Worm (Caenorhabditis elegans) whole organism, L2 larva: ENCODE measurements around the gene fbxb-83.

Source experiments
- C34F6.9 ChIP-seq: fragments of 150-350 bp; optimal IDR thresholded peaks from 2 replicates; lab custom pipeline; 2014; ENCODE audit warnings: missing biosample characterization, missing genetic modification characterization
- F13H6.1 ChIP-seq: sonication (generic microtip); optimal IDR thresholded peaks from 2 replicates; lab custom pipeline; 2016; ENCODE audit warnings: missing genetic modification characterization, missing compliant biosample characterization
- Y55F3AM.14 ChIP-seq: fragments of 200-800 bp; sonication (Bioruptor generic); optimal IDR thresholded peaks from 2 replicates; lab custom pipeline; 2018; ENCODE audit warnings: mild to moderate bottlenecking, missing genetic modification characterization, missing compliant biosample characterization
- ZK546.5 ChIP-seq: sonication (generic microtip); optimal IDR thresholded peaks from 2 replicates; lab custom pipeline; 2017; ENCODE audit warnings: missing biosample characterization, missing genetic modification characterization
- alr-1 ChIP-seq: fragments of 150-350 bp; optimal IDR thresholded peaks from 2 replicates; lab custom pipeline; 2014; ENCODE audit warnings: missing biosample characterization, missing genetic modification characterization
- blmp-1 ChIP-seq: sonication (generic microtip); optimal IDR thresholded peaks from 2 replicates; lab custom pipeline; 2017; ENCODE audit warnings: missing genetic modification characterization, mild to moderate bottlenecking, missing compliant biosample characterization, antibody characterized with exemption, moderate library complexity; ENCODE audit not compliant: insufficient read depth
- ceh-16 ChIP-seq: fragments of 150-350 bp; optimal IDR thresholded peaks from 2 replicates; lab custom pipeline; 2014; ENCODE audit warnings: missing biosample characterization, missing genetic modification characterization
- crh-2 ChIP-seq: sonication (generic microtip); optimal IDR thresholded peaks from 2 replicates; lab custom pipeline; 2017; ENCODE audit warnings: missing biosample characterization, missing genetic modification characterization
- dmd-4 ChIP-seq: sonication (generic microtip); optimal IDR thresholded peaks from 2 replicates; lab custom pipeline; 2017; ENCODE audit warnings: missing biosample characterization, missing genetic modification characterization
- egl-27 ChIP-seq: sonication (generic microtip); optimal IDR thresholded peaks from 3 replicates; lab custom pipeline; 2017; ENCODE audit warnings: missing biosample characterization, missing genetic modification reagents, missing genetic modification characterization
- elt-3 ChIP-seq: sonication (generic microtip); optimal IDR thresholded peaks from 2 replicates; lab custom pipeline; 2017; ENCODE audit warnings: missing biosample characterization, missing genetic modification characterization
- fos-1 ChIP-seq: fragments of 150-350 bp; optimal IDR thresholded peaks from 2 replicates; lab custom pipeline; 2014; ENCODE audit warnings: missing biosample characterization, missing genetic modification characterization
- lin-11 ChIP-seq: fragments of 150-350 bp; sonication (generic microtip); optimal IDR thresholded peaks from 2 replicates; lab custom pipeline; 2014; ENCODE audit warnings: missing biosample characterization, missing genetic modification characterization, inconsistent platforms, mixed read lengths
- lin-13 ChIP-seq: fragments of 150-350 bp; optimal IDR thresholded peaks from 2 replicates; lab custom pipeline; 2014; ENCODE audit warnings: missing biosample characterization, missing genetic modification reagents, missing genetic modification characterization
- lin-39 ChIP-seq: fragments of 150-350 bp; optimal IDR thresholded peaks from 2 replicates; lab custom pipeline; 2014; ENCODE audit warnings: missing biosample characterization, missing genetic modification reagents, missing genetic modification characterization
- lsy-2 ChIP-seq, 2 experiments: fragments of 150-350 bp in 1 of 2; sonication (generic microtip) in 1 of 2; optimal IDR thresholded peaks; 2 replicates each; lab custom pipeline; 2014 to 2017; ENCODE audit warnings: missing biosample characterization in 2 of 2, missing genetic modification characterization in 2 of 2
- mab-5 ChIP-seq: fragments of 150-350 bp; optimal IDR thresholded peaks from 2 replicates; lab custom pipeline; 2014; ENCODE audit warnings: missing biosample characterization, missing genetic modification characterization
- mdl-1 ChIP-seq, 2 experiments: fragments of 150-350 bp in 1 of 2; sonication (generic microtip) in 1 of 2; optimal IDR thresholded peaks; 2 replicates each; lab custom pipeline; 2017; ENCODE audit warnings: missing biosample characterization in 2 of 2, missing genetic modification characterization in 2 of 2
- nhr-10 ChIP-seq: sonication (generic microtip); optimal IDR thresholded peaks from 2 replicates; lab custom pipeline; 2017; ENCODE audit warnings: missing biosample characterization, missing genetic modification characterization
- nhr-12 ChIP-seq: fragments of 150-350 bp; optimal IDR thresholded peaks from 2 replicates; lab custom pipeline; 2014; ENCODE audit warnings: missing biosample characterization, missing genetic modification characterization
- nhr-129 ChIP-seq: fragments of 150-350 bp; optimal IDR thresholded peaks from 2 replicates; lab custom pipeline; 2014; ENCODE audit warnings: missing biosample characterization, missing genetic modification characterization
- nhr-21 ChIP-seq: fragments of 150-350 bp; optimal IDR thresholded peaks from 2 replicates; lab custom pipeline; 2014; ENCODE audit warnings: missing biosample characterization, missing genetic modification characterization
- nhr-237 ChIP-seq: fragments of 150-350 bp; optimal IDR thresholded peaks from 2 replicates; lab custom pipeline; 2014; ENCODE audit warnings: missing biosample characterization, missing genetic modification characterization
- nhr-25 ChIP-seq: fragments of 150-350 bp; sonication (generic microtip); optimal IDR thresholded peaks from 3 replicates; lab custom pipeline; 2014; ENCODE audit warnings: missing biosample characterization, missing genetic modification characterization
- nhr-6 ChIP-seq: fragments of 150-350 bp; optimal IDR thresholded peaks from 2 replicates; lab custom pipeline; 2014; ENCODE audit warnings: missing biosample characterization, missing genetic modification characterization
- nhr-77 ChIP-seq: fragments of 150-350 bp; optimal IDR thresholded peaks from 2 replicates; lab custom pipeline; 2014; ENCODE audit warnings: missing biosample characterization, missing genetic modification characterization
- peb-1 ChIP-seq: fragments of 150-350 bp; optimal IDR thresholded peaks from 2 replicates; lab custom pipeline; 2014; ENCODE audit warnings: missing biosample characterization, missing genetic modification characterization
- sma-9 ChIP-seq, 2 experiments: fragments of 150-350 bp in 1 of 2; sonication (generic microtip) in 1 of 2; optimal IDR thresholded peaks; 2 replicates each; lab custom pipeline; 2014 to 2016; ENCODE audit warnings: missing genetic modification characterization in 2 of 2, mild to moderate bottlenecking in 1 of 2, missing biosample characterization in 1 of 2, missing compliant biosample characterization in 1 of 2, missing genetic modification reagents in 1 of 2, moderate library complexity in 1 of 2
- snpc-4 ChIP-seq: fragments of 150-350 bp; optimal IDR thresholded peaks from 2 replicates; lab custom pipeline; 2014; ENCODE audit warnings: missing biosample characterization, missing genetic modification characterization
- unc-39 ChIP-seq: fragments of 150-350 bp; optimal IDR thresholded peaks from 2 replicates; lab custom pipeline; 2014; ENCODE audit warnings: missing biosample characterization, missing genetic modification characterization
- unc-55 ChIP-seq: fragments of 150-350 bp; sonication (generic microtip); optimal IDR thresholded peaks from 3 replicates; lab custom pipeline; 2014; ENCODE audit warnings: missing biosample characterization, missing genetic modification reagents, missing genetic modification characterization
- unc-62 ChIP-seq: fragments of 150-350 bp; optimal IDR thresholded peaks from 2 replicates; lab custom pipeline; 2014; ENCODE audit warnings: missing biosample characterization, missing genetic modification reagents, missing genetic modification characterization
- zag-1 ChIP-seq: fragments of 150-350 bp; optimal IDR thresholded peaks from 2 replicates; lab custom pipeline; 2014; ENCODE audit warnings: missing biosample characterization, missing genetic modification characterization
- ztf-1 ChIP-seq: fragments of 200-800 bp; sonication (Bioruptor generic); conservative IDR thresholded peaks from 2 replicates; pipeline ENCODE4 v1.3.6; 2022; ENCODE audit warnings: missing genetic modification characterization, missing compliant biosample characterization
- ztf-11 ChIP-seq: sonication (generic microtip); optimal IDR thresholded peaks from 2 replicates; lab custom pipeline; 2017; ENCODE audit warnings: missing biosample characterization, missing genetic modification characterization

Gene fbxb-83

DNA sequence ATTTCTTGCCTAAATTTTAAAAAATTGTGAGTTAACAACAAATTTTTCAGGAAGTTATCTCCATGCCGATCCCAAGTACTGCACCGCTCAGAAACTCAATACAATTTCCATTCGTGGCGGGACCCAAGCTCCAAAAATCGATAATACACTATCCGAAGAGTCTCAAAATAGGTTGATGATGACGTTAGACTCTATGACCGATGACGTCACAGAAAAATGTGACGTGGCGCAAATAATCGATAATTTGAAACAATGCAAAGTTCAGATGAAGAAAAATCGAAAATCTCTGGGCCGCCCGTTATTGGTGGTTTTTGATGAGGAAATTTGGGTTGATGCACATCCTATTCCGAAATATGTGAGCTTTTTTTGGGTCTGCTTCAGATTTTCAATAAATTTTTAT is 39.3 kb upstream of the fbxb-83 start:
- TF ChIP-seq nhr-12 (tag; lab: Kevin White, UChicago): no peak
- TF ChIP-seq nhr-129 (tag; lab: Kevin White, UChicago): no peak
- TF ChIP-seq nhr-237 (tag; lab: Kevin White, UChicago): no peak
- TF ChIP-seq, all 48 proteins: peak for 0

DNA sequence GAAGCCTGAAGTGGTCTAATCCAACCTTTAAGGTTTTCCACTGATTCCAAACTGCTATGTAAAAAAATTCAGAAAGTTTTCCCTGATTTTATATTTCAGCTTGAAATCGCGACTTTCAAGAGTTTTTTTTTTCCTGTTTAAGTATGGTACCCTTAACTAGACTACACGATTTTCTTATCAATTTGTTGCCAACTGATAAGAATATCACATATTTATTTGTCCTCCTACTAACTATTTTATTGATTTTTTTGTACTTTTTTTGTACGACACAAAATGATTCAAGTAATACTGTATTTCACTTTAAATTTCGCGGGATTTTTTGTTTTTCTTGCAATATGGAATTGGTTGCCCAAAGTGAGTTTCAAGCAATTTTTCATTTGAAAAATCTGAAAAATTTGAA is 38.1 kb upstream of the fbxb-83 start:
- TF ChIP-seq dmd-4 (tag; lab: Kevin White, UChicago): no peak
- peak; percentile 35 for TF ChIP-seq fos-1 (tag; lab: Kevin White, UChicago)
- TF ChIP-seq crh-2 (tag; lab: Kevin White, UChicago): no peak
- TF ChIP-seq lin-13 (GFP tag; lab: Kevin White, UChicago): no peak
- no peak for TF ChIP-seq nhr-77 (tag; lab: Kevin White, UChicago)
- TF ChIP-seq elt-3: no peak

DNA sequence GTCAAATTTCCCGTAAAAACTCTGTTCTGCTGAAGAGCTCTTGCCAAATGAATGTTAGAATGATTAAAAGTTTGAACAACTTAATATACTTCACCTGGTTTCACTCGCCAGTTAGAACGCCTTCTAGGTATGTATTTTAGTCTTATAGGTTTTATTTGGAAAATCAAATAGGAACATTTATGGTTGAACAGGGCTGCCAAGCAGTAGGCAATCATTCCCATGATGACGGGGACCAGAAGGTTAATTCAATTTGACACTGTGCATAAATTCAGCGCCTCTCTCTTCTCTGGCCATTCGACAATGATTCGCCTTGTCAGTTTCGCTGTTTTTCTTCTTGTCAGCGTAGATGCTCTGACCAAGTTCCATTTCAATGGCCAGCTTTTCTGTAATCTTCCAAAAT is 37.1 kb upstream of the fbxb-83 start, which contains the start of gene F40G9.15:
TSS of gene F40G9.15 (plus strand) at position 301 of the 400 bp plus-strand sequence.
- TF ChIP-seq lin-39 (tag; lab: Kevin White, UChicago) (no peak), blmp-1 (tag; lab: Kevin White, UChicago) (no peak), ZK546.5 (no peak), egl-27 (no peak), lin-13 (GFP tag; lab: Kevin White, UChicago) (no peak), zag-1 (no peak), peb-1 (no peak), alr-1 (tag; lab: Kevin White, UChicago) (no peak), C34F6.9 (no peak), crh-2 (tag; lab: Kevin White, UChicago) (no peak), ceh-16 (tag; lab: Kevin White, UChicago) (no peak), snpc-4 (tag; lab: Kevin White, UChicago) (no peak), fos-1 (tag; lab: Kevin White, UChicago) (no peak), dmd-4 (tag; lab: Kevin White, UChicago) (no peak)

DNA sequence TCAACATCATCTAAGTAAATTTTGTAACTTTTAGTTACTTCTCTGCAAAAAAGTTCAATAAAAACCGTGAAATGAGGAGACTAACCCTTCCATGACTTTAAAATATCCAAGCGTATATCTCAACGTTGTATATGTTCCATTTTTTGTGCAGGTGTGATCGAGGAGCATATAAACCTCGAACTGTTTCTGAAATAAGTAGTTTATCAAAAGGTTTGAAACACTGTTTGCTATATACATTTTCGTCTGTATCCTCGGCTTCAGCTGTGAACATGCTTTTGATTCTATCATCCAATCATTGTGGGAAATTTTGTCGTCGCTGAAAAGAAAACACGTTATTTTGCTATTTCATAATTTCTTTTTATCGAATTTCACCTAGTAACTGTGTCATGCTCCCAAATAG is 36.0 kb upstream of the fbxb-83 start, which contains the start of gene F40G9.5:
TSS of gene F40G9.5 (plus strand) at position 301 of the 400 bp plus-strand sequence.
- TF ChIP-seq lin-11 (tag; lab: Kevin White, UChicago) (no peak), snpc-4 (tag; lab: Kevin White, UChicago) (no peak), unc-39 (no peak), ceh-16 (tag; lab: Kevin White, UChicago) (no peak), ztf-11 (tag; lab: Kevin White, UChicago) (no peak), lsy-2 (tag; optimal IDR thresholded peaks at IDR 0.05; lab: Kevin White, UChicago) (no peak), nhr-77 (tag; lab: Kevin White, UChicago) (no peak), mab-5 (no peak), lin-39 (tag; lab: Kevin White, UChicago) (no peak), nhr-21 (tag; lab: Kevin White, UChicago) (no peak), mdl-1 (tag; optimal IDR thresholded peaks at IDR 0.05; lab: Kevin White, UChicago) (no peak), Y55F3AM.14 (no peak), sma-9 (GFP tag; optimal IDR thresholded peaks at IDR 0.05; lab: Kevin White, UChicago) (no peak), sma-9 (tag; optimal IDR thresholded peaks at IDR 0.05; lab: Kevin White, UChicago) (no peak), ztf-1 (GFP tag; lab: Robert Waterston, UW) (no peak)
- TF ChIP-seq, all 48 proteins: peak for 0

DNA sequence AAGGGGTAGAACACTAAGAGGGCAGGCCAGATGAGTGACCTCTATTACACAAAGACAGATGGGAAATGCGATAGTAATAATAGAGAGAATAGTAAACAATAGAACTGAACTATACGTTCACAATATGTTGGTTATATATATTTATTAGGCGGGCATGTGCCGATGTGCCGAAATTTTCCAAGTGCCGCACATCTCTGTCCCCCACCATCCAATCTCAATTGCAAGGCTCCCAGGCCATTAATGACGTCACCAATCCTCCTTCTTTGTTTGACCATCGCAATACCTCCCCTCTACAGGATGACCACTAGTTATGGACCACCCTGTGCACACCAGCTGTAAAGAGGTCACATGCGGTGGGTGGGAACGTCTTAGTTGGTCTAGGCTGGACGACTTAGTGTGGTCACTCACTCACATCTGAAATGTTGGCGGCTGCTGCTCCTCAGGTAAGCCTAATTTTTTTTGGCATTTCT is 34.1 kb upstream of the fbxb-83 start, which contains the start of gene F40G9.6:
TSS of gene F40G9.6 (plus strand) at position 420 of the 470 bp plus-strand sequence.
- TF ChIP-seq nhr-77 (tag; lab: Kevin White, UChicago): no peak
- no peak for TF ChIP-seq nhr-10 (tag; lab: Kevin White, UChicago)
- no peak for TF ChIP-seq mdl-1 (tag; optimal IDR thresholded peaks at IDR 0.05; lab: Kevin White, UChicago)
- no peak for TF ChIP-seq nhr-21 (tag; lab: Kevin White, UChicago)
- no peak for TF ChIP-seq unc-55
- TF ChIP-seq, all 48 proteins: peak for 0

DNA sequence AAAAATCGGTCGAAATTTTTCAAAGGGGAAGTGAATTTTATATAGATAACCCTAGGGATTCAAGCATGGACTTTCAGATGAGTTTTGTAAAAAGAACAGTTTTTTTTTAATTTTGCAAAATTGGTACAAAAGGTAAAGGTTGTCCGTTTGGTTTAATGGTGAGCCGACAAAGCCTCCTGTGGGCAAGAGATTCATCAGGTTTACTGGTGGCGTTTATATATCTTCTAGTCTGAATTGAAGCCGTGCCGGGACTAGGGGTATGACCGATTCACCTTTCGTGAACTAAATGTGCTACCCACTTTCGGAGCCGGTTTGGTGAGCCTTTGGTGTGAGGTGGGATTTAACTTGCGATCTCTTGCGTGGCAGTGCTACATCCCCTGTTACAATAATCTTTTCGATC is 33.1 kb upstream of the fbxb-83 start:
- TF ChIP-seq lin-13 (GFP tag; lab: Kevin White, UChicago) (no peak), Y55F3AM.14 (no peak), nhr-25 (tag; lab: Kevin White, UChicago) (no peak), nhr-10 (tag; lab: Kevin White, UChicago) (no peak), unc-62 (GFP tag; lab: Kevin White, UChicago) (no peak), C34F6.9 (no peak), mab-5 (no peak), F13H6.1 (tag; lab: Kevin White, UChicago) (no peak), nhr-6 (tag; lab: Kevin White, UChicago) (no peak), blmp-1 (tag; lab: Kevin White, UChicago) (no peak)
- TF ChIP-seq, all 48 proteins: peak for 0
